Worm (Caenorhabditis elegans) whole organism, midembryonic: Measurements from ENCODE around the gene dhgd-1.

ENCODE experiments used
- cog-1 ChIP-seq: sonication (generic microtip); optimal IDR thresholded peaks from 2 replicates; lab custom pipeline; 2016; ENCODE audit warnings: missing genetic modification characterization, missing compliant biosample characterization
- klf-2 ChIP-seq: fragments of 200-800 bp; sonication (Bioruptor generic); conservative IDR thresholded peaks from 2 replicates; pipeline ENCODE4 v1.3.6; 2022; ENCODE audit warnings: missing genetic modification reagents, missing genetic modification characterization, missing compliant biosample characterization
- med-1 ChIP-seq: sonication (generic microtip); optimal IDR thresholded peaks from 2 replicates; lab custom pipeline; 2017; ENCODE audit warnings: missing genetic modification characterization, mild to moderate bottlenecking, missing compliant biosample characterization, antibody characterized with exemption, missing genetic modification reagents; ENCODE audit not compliant: insufficient read depth
- ref-1 ChIP-seq: fragments of 200-800 bp; sonication (Bioruptor generic); conservative IDR thresholded peaks from 2 replicates; pipeline ENCODE4 v1.3.6; 2022; ENCODE audit warnings: missing genetic modification reagents, missing genetic modification characterization, missing compliant biosample characterization
- tab-1 ChIP-seq: fragments of 200-800 bp; sonication (Bioruptor generic); IDR thresholded peaks from 2 replicates; pipeline ENCODE4 v1.3.6; 2022; ENCODE audit warnings: missing genetic modification characterization, missing compliant biosample characterization
- ztf-23 ChIP-seq: fragments of 200-800 bp; sonication (Bioruptor generic); IDR thresholded peaks from 2 replicates; pipeline ENCODE4 v1.3.6; 2022; ENCODE audit warnings: missing genetic modification reagents, missing genetic modification characterization, missing compliant biosample characterization
- ztf-29 ChIP-seq: fragments of 200-800 bp; sonication (Bioruptor generic); IDR thresholded peaks from 2 replicates; pipeline ENCODE4 v1.3.6; 2022; ENCODE audit warnings: missing genetic modification reagents, missing genetic modification characterization, missing compliant biosample characterization

DNA sequence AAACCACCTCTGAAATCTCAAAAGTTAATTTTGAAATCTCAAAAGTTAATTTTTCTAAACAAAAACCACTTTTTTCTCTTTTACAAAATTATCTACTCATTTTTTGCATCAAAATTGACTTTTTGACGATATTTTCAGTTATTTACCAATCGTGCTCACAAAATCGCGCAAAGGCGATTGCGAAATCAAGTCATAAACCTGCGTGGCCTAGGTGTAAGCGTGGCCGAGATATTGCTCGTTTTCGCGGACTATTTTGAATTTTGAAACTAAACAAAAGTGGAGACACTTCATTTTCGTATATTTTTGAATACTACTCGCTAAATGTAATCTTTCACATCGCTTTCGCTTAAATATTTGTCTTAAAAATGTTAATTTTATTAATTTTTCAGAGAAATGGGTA, 26.4 kb upstream of the dhgd-1 start, which contains the start of gene smc-6:
- no peak for TF ChIP-seq med-1 (GFP tag; lab: Kevin White, UChicago)
- TF ChIP-seq ztf-29 (GFP tag; lab: Robert Waterston, UW), result no peak
- no peak for TF ChIP-seq ref-1 (GFP tag; lab: Robert Waterston, UW)
- TF ChIP-seq klf-2 (GFP tag; lab: Robert Waterston, UW), result no peak
- TF ChIP-seq ztf-23 (GFP tag; lab: Robert Waterston, UW), result no peak
- TF ChIP-seq tab-1 (GFP tag; lab: Robert Waterston, UW), result no peak
- TF ChIP-seq cog-1, result no peak
